Worm (Caenorhabditis elegans): ENCODE results near the gene lev-9.

The lev-9 gene

DNA sequence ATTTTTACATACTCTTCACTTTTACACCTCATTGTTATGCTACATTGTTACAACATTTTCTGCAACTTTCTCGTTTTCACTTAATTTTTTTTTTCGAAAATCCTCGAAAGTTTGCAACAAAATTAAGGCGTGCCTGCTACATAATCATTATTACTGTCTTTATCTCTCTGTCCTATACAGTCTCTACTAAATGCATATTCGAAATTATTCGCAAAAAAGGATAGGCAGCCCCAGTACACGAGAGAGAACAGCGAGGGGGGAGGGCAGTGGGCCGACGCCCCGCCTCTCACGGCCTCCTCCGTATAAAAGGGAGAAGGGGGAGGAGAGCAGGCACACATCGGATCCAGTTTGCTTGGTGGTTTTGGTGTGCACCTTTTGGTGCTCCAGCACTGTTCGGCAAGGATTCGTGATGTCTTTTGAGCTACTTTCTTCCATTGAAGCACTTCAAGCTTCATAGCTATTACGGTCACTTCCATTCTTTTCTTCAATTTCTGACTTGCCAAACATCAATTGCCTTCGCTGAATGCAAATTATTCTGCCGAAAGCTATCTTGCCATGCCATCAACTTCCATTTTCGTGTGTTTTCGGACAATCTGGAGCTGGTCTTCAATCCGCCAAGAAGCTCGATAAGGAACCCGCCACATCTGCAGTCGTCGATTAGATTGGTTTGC lies 39.5 kb downstream of the lev-9 start (continued):
- TF ChIP-seq ceh-63 (GFP tag; optimal IDR thresholded peaks at IDR 0.05): no peak
- no peak for TF ChIP-seq nhr-12 (tag; optimal IDR thresholded peaks at IDR 0.05)
- peak; percentile 62 for TF ChIP-seq xbp-1 (tag; optimal IDR thresholded peaks at IDR 0.05)
- peak; percentile 29; the same call in 1 of the 2 replicates for TF ChIP-seq mab-9 (GFP tag; IDR thresholded peaks at IDR 0.05)
- TF ChIP-seq lir-3 (tag; optimal IDR thresholded peaks at IDR 0.05; ENCODE audit: poor library complexity): peak; percentile 5
- TF ChIP-seq ces-1 (GFP tag; optimal IDR thresholded peaks at IDR 0.05): no peak
- peak; percentile 88 for TF ChIP-seq nhr-85 (tag)
- peak; percentile 16 to 48 (median 39) for TF ChIP-seq ceh-82 (tag; optimal IDR thresholded peaks at IDR 0.05)
- TF ChIP-seq nhr-90 (tag; optimal IDR thresholded peaks at IDR 0.05; ENCODE audit: poor library complexity): peak; percentile 74
- no peak for TF ChIP-seq mep-1 (tag; optimal IDR thresholded peaks at IDR 0.05)
- TF ChIP-seq aly-2 (tag; optimal IDR thresholded peaks at IDR 0.05): peak; percentile 26
- TF ChIP-seq sup-37 (GFP tag; optimal IDR thresholded peaks at IDR 0.05): peak; percentile 17
- no peak for TF ChIP-seq C04F5.9 (tag; optimal IDR thresholded peaks at IDR 0.05)
- TF ChIP-seq nhr-77 (tag; optimal IDR thresholded peaks at IDR 0.05): peak; percentile 20
- TF ChIP-seq ztf-4 (tag; optimal IDR thresholded peaks at IDR 0.05): peak; percentile 32
- peak; percentile 76 for TF ChIP-seq nhr-71 (tag; optimal IDR thresholded peaks at IDR 0.05)

DNA sequence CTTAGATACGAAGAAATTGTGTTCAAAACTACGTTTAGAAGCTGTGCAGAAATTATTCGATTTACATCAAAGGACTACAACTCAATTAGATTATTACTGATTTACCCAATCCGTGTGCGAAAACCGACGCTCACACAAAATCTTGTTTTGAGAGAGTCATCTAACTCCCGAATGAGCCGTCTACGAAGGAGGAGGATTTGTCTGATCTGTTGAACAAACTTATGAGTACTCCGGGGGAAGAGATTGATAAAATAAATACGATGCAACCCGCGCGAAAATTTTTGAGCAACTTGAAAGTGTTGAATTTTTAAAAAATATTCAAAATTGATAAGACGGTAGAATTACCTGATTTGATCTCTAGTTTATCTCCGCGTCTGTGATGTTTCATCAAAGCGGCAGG lies 40.2 kb downstream of the lev-9 start:
- TF ChIP-seq dsc-1 (tag; optimal IDR thresholded peaks at IDR 0.05) (peak; percentile 26), lin-13 (GFP tag; optimal IDR thresholded peaks at IDR 0.05) (no peak), nhr-85 (tag) (peak; percentile 20), nhr-47 (tag; optimal IDR thresholded peaks at IDR 0.05) (peak; percentile 3), efl-3 (GFP tag; optimal IDR thresholded peaks at IDR 0.05) (no peak), vab-15 (tag; optimal IDR thresholded peaks at IDR 0.05) (no peak), aly-2 (tag; optimal IDR thresholded peaks at IDR 0.05) (no peak), C04F5.9 (tag; optimal IDR thresholded peaks at IDR 0.05) (no peak), egl-13 (tag; optimal IDR thresholded peaks at IDR 0.05) (no peak), grh-1 (GFP tag; IDR thresholded peaks at IDR 0.05) (no peak), zip-4 (GFP tag; optimal IDR thresholded peaks at IDR 0.05) (no peak), lin-15B (tag; optimal IDR thresholded peaks at IDR 0.05) (no peak), nhr-237 (tag; optimal IDR thresholded peaks at IDR 0.05) (no peak), ztf-11 (tag; optimal IDR thresholded peaks at IDR 0.05) (no peak), rnt-1 (tag; optimal IDR thresholded peaks at IDR 0.05) (peak; percentile 3), mab-9 (GFP tag; IDR thresholded peaks at IDR 0.05) (no peak), hlh-17 (GFP tag; optimal IDR thresholded peaks at IDR 0.05; ENCODE audit: borderline replicate concordance) (no peak), unc-98 (GFP tag; IDR thresholded peaks at IDR 0.05) (no peak)

DNA sequence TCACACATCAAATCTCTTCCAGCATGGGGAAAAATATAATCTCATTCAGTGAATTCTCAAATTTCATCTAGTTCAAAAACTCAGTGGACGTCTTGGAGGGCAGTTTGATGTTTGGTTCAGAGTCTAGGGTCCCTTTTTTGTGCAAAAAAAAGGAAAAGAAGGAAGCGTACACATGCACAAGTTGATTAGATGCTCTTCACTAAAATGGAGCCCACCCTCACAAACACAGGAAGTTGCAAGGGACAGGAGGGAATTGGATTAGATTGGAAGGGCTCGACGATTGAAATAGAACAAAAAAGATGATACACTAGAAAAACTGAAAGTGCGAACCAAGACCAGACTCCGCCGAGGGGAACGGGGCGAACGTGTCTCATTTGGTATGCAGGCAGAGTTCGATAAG lies 40.7 kb downstream of the lev-9 start:
- peak; percentile 91 for TF ChIP-seq fkh-10 (GFP tag; optimal IDR thresholded peaks at IDR 0.05)
- TF ChIP-seq lin-14 (GFP tag; optimal IDR thresholded peaks at IDR 0.05): peak; percentile 88
- no peak for TF ChIP-seq efl-1 (optimal IDR thresholded peaks at IDR 0.05)
- TF ChIP-seq efl-1 (GFP tag; optimal IDR thresholded peaks at IDR 0.05 in 1 of 2): peak in 1 of 2 experiments; percentile 92
- no peak for TF ChIP-seq lsy-2 (tag; optimal IDR thresholded peaks at IDR 0.05)
- peak; percentile 72 for TF ChIP-seq ces-1 (GFP tag; optimal IDR thresholded peaks at IDR 0.05)
- no peak for TF ChIP-seq efl-3 (GFP tag; optimal IDR thresholded peaks at IDR 0.05)

DNA sequence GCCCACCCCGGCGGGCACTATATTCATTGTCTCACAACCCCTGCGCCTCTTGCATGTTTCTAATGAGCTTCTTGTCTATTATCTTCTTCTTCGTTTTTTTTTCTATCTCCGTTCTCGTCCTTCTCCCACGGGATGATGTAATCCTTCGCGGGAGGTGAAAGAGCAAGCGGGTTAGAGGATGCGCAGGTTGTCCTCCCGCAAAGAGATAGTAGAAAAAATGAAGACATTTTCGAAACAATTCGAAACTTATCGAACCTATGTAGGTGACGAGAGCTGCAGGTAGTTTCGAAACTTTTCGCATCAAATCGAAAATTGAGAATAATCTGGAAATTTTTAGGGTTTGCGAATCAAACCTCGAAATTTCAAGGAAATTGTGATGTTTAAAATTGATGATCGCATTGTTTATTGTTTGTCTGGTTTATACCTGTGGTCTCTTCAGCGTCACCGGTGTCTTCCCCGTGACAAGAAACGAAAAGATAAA lies 41.2 kb downstream of the lev-9 start:
- TF ChIP-seq nhr-85 (tag) (peak; percentile 97), snpc-4 (tag; optimal IDR thresholded peaks at IDR 0.05) (no peak), unc-30 (tag; optimal IDR thresholded peaks at IDR 0.05) (no peak), sptf-1 (tag; optimal IDR thresholded peaks at IDR 0.05) (no peak), tlp-1 (tag; optimal IDR thresholded peaks at IDR 0.05) (no peak), mdl-1 (tag; optimal IDR thresholded peaks at IDR 0.05) (peak in 1 of 2 experiments; percentile 60), elt-3 (tag; optimal IDR thresholded peaks at IDR 0.05) (peak in 4 of 6 experiments; percentile 62 to 92 (median 76)), xbp-1 (tag; optimal IDR thresholded peaks at IDR 0.05) (peak; percentile 54), aha-1 (tag; optimal IDR thresholded peaks at IDR 0.05) (no peak), ztf-4 (tag; optimal IDR thresholded peaks at IDR 0.05) (no peak), dsc-1 (tag; optimal IDR thresholded peaks at IDR 0.05) (peak; percentile 54), unc-62 (GFP tag; optimal IDR thresholded peaks at IDR 0.05) (no peak), pqm-1 (tag; optimal IDR thresholded peaks at IDR 0.05) (no peak), pax-3 (tag; optimal IDR thresholded peaks at IDR 0.05) (no peak), ztf-11 (tag; optimal IDR thresholded peaks at IDR 0.05) (no peak), egl-27 (tag; optimal IDR thresholded peaks at IDR 0.05) (peak; percentile 4 to 47), fkh-8 (tag; optimal IDR thresholded peaks at IDR 0.05) (no peak), rnt-1 (tag; optimal IDR thresholded peaks at IDR 0.05) (peak; percentile 82)

All from whole organism, L1 larva.